Worm (Caenorhabditis elegans) whole organism, L4/young adult: ENCODE results near the gene C30F2.4.
"Not testable (repeated sequence)": the region's sequence is repeated elsewhere in the genome, so short reads cannot be mapped to it uniquely, and the experiment has no call there.

ENCODE experiments used
- W03F9.2 ChIP-seq: fragments of 150-350 bp; optimal IDR thresholded peaks from 2 replicates; lab custom pipeline; 2014; ENCODE audit warnings: missing biosample characterization, missing genetic modification characterization
- dao-5 ChIP-seq: sonication (generic microtip); optimal IDR thresholded peaks from 2 replicates; lab custom pipeline; 2016; ENCODE audit warnings: missing genotype, missing genetic modification characterization, moderate library complexity, missing compliant biosample characterization
- him-1 ChIP-seq: sonication (generic microtip); optimal IDR thresholded peaks from 2 replicates; lab custom pipeline; 2016; ENCODE audit warnings: missing genotype, missing genetic modification reagents, missing genetic modification characterization, missing compliant biosample characterization

C30F2.4 gene

ce11 chrX:16087842-16088241 is 11.5 kb upstream of the C30F2.4 start:
- TF ChIP-seq him-1 (tag; lab: Kevin White, UChicago) (no peak), dao-5 (tag; lab: Kevin White, UChicago) (no peak), W03F9.2 (tag; lab: Kevin White, UChicago) (no peak)

DNA sequence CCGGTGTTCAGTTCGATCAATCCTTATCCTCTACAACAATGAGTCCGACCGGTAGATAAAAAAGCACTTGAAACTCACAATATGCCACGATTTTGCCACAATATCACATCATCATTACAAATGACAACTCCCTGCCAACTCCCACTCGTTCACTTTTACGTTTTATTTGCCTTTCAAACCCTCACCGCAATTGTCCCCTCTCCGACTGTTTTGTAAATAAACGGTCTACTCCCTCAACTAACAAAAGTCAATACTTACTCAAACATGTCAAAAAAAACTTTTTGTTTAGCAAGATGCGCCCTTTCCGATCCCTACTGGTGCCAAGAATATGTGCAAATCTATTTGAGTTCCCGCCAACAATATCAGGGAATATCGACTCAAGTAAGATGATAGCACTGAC is 8.7 kb upstream of the C30F2.4 start, which contains the start of gene C30F2.2:
TSS of gene C30F2.2 (minus strand) at position 122 of the 400 bp plus-strand sequence.
- TF ChIP-seq dao-5 (tag; lab: Kevin White, UChicago) (no peak), W03F9.2 (tag; lab: Kevin White, UChicago) (no peak), him-1 (tag; lab: Kevin White, UChicago) (no peak)

ce11 chrX:16082024-16082423 is 5.7 kb upstream of the C30F2.4 start, which contains the start of gene idpp-14:
TSS of gene idpp-14 (plus strand) at chrX:16082347.
- TF ChIP-seq him-1 (tag; lab: Kevin White, UChicago) (no peak), dao-5 (tag; lab: Kevin White, UChicago) (no peak), W03F9.2 (tag; lab: Kevin White, UChicago) (no peak)

DNA sequence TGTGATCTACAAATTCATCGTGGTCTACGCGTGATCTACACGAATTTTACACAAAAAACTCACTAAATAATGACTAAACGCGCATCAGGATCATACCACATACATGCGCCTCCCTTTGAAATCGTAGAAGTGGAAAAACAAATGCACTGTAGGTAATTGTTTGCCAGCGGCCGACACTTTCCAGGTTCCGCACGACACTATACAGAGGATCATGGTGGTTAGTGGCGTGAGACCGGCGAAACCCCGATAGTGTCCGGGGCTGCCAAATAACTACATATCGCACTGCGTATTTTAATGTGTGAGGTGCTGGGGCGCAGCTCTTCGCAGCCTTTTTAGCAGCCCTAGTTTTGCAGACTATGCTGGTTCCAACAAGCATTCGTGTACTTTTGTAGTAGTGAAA is 2.3 kb upstream of the C30F2.4 start:
- TF ChIP-seq him-1 (tag; lab: Kevin White, UChicago) (no peak), W03F9.2 (tag; lab: Kevin White, UChicago) (no peak), dao-5 (tag; lab: Kevin White, UChicago) (no peak)

- TF ChIP-seq him-1 (tag; lab: Kevin White, UChicago) (no peak), W03F9.2 (tag; lab: Kevin White, UChicago) (no peak)
Observed at ce11 chrX:16072595-16072994, 3.8 kb downstream of the C30F2.4 start, which contains the start of gene col-187. TSS of gene col-187 (plus strand) at chrX:16072895.

DNA sequence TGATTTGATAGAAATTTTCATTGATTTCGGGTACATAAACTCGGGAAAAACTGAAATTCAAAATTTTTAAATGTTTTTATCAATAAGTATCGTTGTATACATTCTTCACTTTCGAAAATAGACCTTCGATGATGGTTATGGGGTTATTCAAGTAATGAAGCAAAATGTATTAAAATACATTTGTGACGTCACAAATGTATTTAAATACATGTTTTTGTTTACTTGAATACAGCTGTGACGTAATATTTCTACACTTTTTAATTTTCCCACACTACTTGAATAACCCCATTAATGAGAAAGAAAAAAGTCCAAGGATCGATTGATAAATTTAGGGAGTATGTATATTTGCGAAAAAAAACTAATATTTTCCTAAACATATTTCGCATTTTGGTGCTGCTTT is 8.4 kb downstream of the C30F2.4 start:
- no peak for TF ChIP-seq dao-5 (tag; lab: Kevin White, UChicago)
- TF ChIP-seq him-1 (tag; lab: Kevin White, UChicago): no peak
- no peak for TF ChIP-seq W03F9.2 (tag; lab: Kevin White, UChicago)

ce11 chrX:16062385-16062784 is 14.0 kb downstream of the C30F2.4 start, which contains the start of gene T27A8.3:
TSS of gene T27A8.3 (plus strand) at chrX:16062685.
- TF ChIP-seq W03F9.2, dao-5, him-1 (tag; lab: Kevin White, UChicago): not testable (repeated sequence)

DNA sequence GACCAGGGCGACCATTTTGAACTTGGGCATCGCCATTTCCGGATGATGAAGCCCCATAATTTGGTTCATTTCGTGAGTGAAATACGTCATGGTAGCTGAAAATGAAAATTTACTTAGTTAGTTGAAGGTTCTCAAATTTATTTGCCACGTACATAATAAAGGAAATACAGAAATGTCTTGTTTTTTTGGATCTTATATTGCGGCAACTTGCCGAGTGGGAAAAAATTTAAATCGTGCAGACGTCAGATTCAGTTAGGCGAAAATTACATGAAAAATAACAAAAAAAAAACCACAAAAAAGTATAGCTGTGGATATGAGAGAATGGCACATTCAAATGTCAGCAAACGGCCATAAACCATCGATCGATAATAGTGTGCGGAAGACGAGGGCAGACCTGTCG is 17.5 kb downstream of the C30F2.4 start, which contains the start of gene T27A8.2:
TSS of gene T27A8.2 (minus strand) at position 101 of the 400 bp plus-strand sequence.
- TF ChIP-seq dao-5 (tag; lab: Kevin White, UChicago): no peak
- no peak for TF ChIP-seq him-1 (tag; lab: Kevin White, UChicago)
- TF ChIP-seq W03F9.2 (tag; lab: Kevin White, UChicago): no peak

ce11 chrX:16056404-16056803 is 20.0 kb downstream of the C30F2.4 start:
- TF ChIP-seq W03F9.2 (tag; lab: Kevin White, UChicago): peak; percentile 98
- TF ChIP-seq dao-5 (tag; lab: Kevin White, UChicago): peak; percentile 64
- TF ChIP-seq him-1 (tag; lab: Kevin White, UChicago): peak; percentile 99

- no peak for TF ChIP-seq him-1 (tag; lab: Kevin White, UChicago)
- TF ChIP-seq dao-5 (tag; lab: Kevin White, UChicago): no peak
- TF ChIP-seq W03F9.2 (tag; lab: Kevin White, UChicago): no peak
Observed at ce11 chrX:16055245-16055644, 21.1 kb downstream of the C30F2.4 start, which contains the start of gene T27A8.7. TSS of gene T27A8.7 (plus strand) at chrX:16055545.

DNA sequence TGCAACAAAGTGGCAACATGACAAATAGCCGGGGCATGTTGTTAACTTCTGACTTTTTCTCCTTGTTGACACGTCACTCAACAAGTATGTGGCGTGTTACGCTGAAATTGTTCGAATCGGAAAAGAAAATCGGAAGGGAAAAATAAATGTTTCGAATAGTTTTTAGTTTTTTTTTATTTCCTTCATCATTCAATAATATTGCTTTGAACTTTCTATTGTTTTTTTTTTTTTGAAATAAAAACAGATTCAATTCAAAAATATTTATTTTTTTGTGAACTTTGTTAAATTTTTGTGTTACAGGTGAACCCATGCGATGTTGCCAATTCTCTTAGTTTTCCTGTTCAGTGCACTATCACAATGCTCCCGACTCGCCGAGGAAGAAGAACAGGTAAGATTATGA is 26.8 kb downstream of the C30F2.4 start, which contains the start of gene cpd-2:
TSS of gene cpd-2 (plus strand) at position 301 of the 400 bp plus-strand sequence.
- no peak for TF ChIP-seq W03F9.2 (tag; lab: Kevin White, UChicago)
- TF ChIP-seq dao-5 (tag; lab: Kevin White, UChicago): no peak
- TF ChIP-seq him-1 (tag; lab: Kevin White, UChicago): no peak

- no peak for TF ChIP-seq dao-5 (tag; lab: Kevin White, UChicago)
- no peak for TF ChIP-seq W03F9.2 (tag; lab: Kevin White, UChicago)
- no peak for TF ChIP-seq him-1 (tag; lab: Kevin White, UChicago)
Observed at ce11 chrX:16046379-16046778, 30.0 kb downstream of the C30F2.4 start.

DNA sequence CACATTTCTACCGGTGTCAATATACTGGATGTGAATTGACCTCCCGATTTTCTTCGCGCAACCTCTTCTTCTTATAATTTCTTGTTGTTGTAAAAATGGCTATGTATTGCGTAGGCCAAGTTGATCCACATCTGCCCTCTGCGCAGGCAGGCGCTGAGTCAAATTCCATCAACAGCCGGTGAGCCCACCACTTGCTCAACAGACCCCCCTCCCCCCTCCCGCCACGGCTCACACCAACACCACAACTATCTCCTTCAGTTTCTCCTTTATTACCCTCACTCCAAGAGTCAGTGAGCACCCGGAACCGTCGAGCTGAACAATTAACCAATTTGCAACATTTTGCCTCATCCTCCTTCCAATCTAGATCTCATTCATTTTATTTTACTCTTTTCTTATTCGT is 32.0 kb downstream of the C30F2.4 start:
- TF ChIP-seq dao-5 (tag; lab: Kevin White, UChicago) (no peak), him-1 (tag; lab: Kevin White, UChicago) (no peak), W03F9.2 (tag; lab: Kevin White, UChicago) (no peak)

DNA sequence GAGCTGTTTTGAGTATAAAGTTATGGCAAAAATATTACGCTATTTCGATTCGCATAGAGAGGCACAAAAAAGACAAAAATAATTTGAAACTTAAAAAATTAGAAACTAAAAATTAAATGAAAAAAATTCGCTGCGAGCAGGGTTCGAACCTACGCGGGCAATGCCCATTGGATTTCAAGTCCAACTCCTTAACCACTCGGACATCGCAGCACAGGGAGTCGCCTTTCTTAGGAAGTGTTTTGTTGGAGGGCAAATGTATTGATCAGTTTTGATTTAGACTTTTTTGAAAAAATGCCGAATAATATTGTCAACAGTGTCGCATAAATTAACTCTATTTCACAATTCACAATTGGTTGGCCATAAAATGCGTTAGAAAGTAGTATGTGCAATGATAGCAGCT is 33.9 kb downstream of the C30F2.4 start:
- TF ChIP-seq him-1 (tag; lab: Kevin White, UChicago) (no peak), dao-5 (tag; lab: Kevin White, UChicago) (no peak), W03F9.2 (tag; lab: Kevin White, UChicago) (no peak)
